Worm (Caenorhabditis elegans): ENCODE measurements around the gene K09C4.1.

DNA sequence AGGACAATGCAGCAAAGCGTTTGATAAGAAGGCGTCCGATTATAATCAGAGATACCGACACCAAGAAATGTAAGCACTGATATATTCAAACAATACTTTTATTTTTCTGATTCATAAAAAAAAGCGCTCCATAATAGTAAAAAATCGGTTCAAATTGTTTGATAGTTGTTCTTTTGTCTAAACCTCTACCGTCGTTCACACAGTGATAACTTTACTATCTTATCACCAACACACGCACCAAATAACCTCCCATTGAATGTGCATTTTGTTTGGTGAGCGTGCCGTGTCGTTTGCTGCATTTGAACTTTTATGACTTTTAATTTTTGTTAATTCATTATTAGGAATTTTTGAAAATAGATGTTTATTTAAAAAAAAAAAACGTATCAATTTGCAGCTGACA lies 35.4 kb downstream of the K09C4.1 start:
- no peak for TF ChIP-seq pat-9 (tag; optimal IDR thresholded peaks at IDR 0.05)
- no peak for TF ChIP-seq pros-1 (tag; optimal IDR thresholded peaks at IDR 0.05)
- TF ChIP-seq pqm-1 (tag; optimal IDR thresholded peaks at IDR 0.05): no peak
- no peak for TF ChIP-seq tbx-2 (tag; optimal IDR thresholded peaks at IDR 0.05)
- TF ChIP-seq dmd-4 (tag; optimal IDR thresholded peaks at IDR 0.05; ENCODE audit: borderline replicate concordance): no peak
- no peak for TF ChIP-seq F13H6.1 (tag; optimal IDR thresholded peaks at IDR 0.05)
- TF ChIP-seq ztf-16 (tag; optimal IDR thresholded peaks at IDR 0.05): no peak
- no peak for TF ChIP-seq K02D7.2 (tag; optimal IDR thresholded peaks at IDR 0.05)
